Worm (Caenorhabditis elegans): ENCODE results near the gene F21A3.4.

- TF ChIP-seq nhr-71 (tag; optimal IDR thresholded peaks at IDR 0.05), result no peak
- no peak for TF ChIP-seq snpc-4 (tag; optimal IDR thresholded peaks at IDR 0.05)
- TF ChIP-seq nhr-11 (tag; optimal IDR thresholded peaks at IDR 0.05), result no peak
- no peak for TF ChIP-seq ama-1 (optimal IDR thresholded peaks at IDR 0.05)
- TF ChIP-seq lin-15B (tag; optimal IDR thresholded peaks at IDR 0.05), result no peak
- no peak for TF ChIP-seq aly-2 (tag; optimal IDR thresholded peaks at IDR 0.05)
- TF ChIP-seq unc-98 (GFP tag; IDR thresholded peaks at IDR 0.05), result no peak
- TF ChIP-seq snu-23 (GFP tag; optimal IDR thresholded peaks at IDR 0.05), result no peak
- TF ChIP-seq elt-2 (tag; optimal IDR thresholded peaks at IDR 0.05), result no peak
- no peak for TF ChIP-seq mdl-1 (tag; optimal IDR thresholded peaks at IDR 0.05)
- TF ChIP-seq mep-1 (tag; optimal IDR thresholded peaks at IDR 0.05), result no peak
- TF ChIP-seq fkh-4 (tag; optimal IDR thresholded peaks at IDR 0.05; ENCODE audit: borderline replicate concordance), result no peak
- TF ChIP-seq ceh-82 (tag; optimal IDR thresholded peaks at IDR 0.05), result no peak
These were observed 38.9 kb downstream of the F21A3.4 start, which contains the start of gene mdt-28 for ce11 chrV:15575305-15575704.
